Worm (Caenorhabditis elegans): ENCODE measurements around the gene Y54G2A.73.
A peak's percentile ranks its signal among the peaks of the same experiment; 100 is the strongest.

Y54G2A.73 gene

DNA sequence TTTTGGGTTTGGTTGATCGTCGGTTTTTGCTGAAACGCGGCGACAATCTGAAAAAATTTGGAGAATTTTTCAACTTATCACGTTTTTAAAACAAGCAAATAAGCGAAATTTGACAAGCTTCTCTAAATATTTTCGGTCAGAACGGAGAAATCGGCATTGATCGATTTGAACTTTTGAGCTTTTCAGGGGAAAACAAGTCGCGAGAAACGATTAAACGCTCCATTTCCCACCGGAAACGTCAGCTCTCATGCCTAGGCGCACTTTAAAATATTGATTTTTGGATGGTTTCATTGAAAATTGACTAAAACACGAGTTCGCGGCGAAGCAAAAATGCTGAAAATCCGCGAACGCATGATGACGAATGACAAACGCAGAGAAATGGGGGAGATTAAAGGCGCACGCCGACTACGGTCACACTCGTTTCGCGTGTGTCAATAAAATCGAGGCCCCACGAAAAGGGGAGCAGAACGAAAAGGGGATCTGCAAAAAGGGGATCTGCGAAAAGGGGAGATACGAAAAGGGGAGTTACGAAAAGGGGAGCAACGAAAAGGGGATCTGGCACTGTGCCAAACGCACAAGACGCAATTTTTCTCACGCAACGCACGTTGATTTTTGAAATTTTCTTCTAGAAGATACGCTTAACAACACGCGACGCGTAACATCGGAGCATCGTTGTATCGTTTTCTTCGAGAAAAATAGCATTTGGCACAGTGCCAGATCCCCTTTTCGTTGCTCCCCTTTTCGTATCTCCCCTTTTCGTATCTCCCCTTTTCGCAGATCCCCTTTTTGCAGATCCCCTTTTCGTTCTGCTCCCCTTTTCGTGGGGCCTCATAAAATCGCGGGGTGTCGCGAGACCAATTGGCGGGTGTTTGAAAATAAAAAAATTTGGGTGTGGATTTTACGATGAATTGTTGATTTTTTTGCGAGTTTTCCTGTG lies 41.6 kb upstream of the Y54G2A.73 start, which contains the start of gene eel-1 (continued):
- TF ChIP-seq fkh-4 (tag; optimal IDR thresholded peaks at IDR 0.05; ENCODE audit: borderline replicate concordance) (peak; percentile 87), tbx-2 (tag; optimal IDR thresholded peaks at IDR 0.05) (peak; percentile 95), efl-3 (GFP tag; optimal IDR thresholded peaks at IDR 0.05) (peak; percentile 40), nhr-237 (tag; optimal IDR thresholded peaks at IDR 0.05) (peak; percentile 54), fkh-8 (tag; optimal IDR thresholded peaks at IDR 0.05) (peak; percentile 92), mdl-1 (tag; optimal IDR thresholded peaks at IDR 0.05) (peak in 1 of 2 experiments; percentile 75), fkh-10 (GFP tag; optimal IDR thresholded peaks at IDR 0.05) (peak; percentile 86), fos-1 (tag; optimal IDR thresholded peaks at IDR 0.05) (peak; percentile 82), snu-23 (GFP tag; optimal IDR thresholded peaks at IDR 0.05) (peak; percentile 97), nhr-71 (tag; optimal IDR thresholded peaks at IDR 0.05) (peak; percentile 97), xbp-1 (tag; optimal IDR thresholded peaks at IDR 0.05) (peak; percentile 97), ceh-8 (GFP tag; optimal IDR thresholded peaks at IDR 0.05) (peak; percentile 91), mab-9 (GFP tag; IDR thresholded peaks at IDR 0.05) (peak; percentile 98), hlh-4 (tag; optimal IDR thresholded peaks at IDR 0.05) (peak; percentile 88), unc-86 (tag; optimal IDR thresholded peaks at IDR 0.05) (peak; percentile 97), swsn-7 (tag; optimal IDR thresholded peaks at IDR 0.05) (peak; percentile 96), irx-1 (tag; optimal IDR thresholded peaks at IDR 0.05) (peak; percentile 77), sox-4 (tag; optimal IDR thresholded peaks at IDR 0.05) (peak; percentile 94), nhr-90 (tag; optimal IDR thresholded peaks at IDR 0.05; ENCODE audit: poor library complexity) (peak; percentile 98)

DNA sequence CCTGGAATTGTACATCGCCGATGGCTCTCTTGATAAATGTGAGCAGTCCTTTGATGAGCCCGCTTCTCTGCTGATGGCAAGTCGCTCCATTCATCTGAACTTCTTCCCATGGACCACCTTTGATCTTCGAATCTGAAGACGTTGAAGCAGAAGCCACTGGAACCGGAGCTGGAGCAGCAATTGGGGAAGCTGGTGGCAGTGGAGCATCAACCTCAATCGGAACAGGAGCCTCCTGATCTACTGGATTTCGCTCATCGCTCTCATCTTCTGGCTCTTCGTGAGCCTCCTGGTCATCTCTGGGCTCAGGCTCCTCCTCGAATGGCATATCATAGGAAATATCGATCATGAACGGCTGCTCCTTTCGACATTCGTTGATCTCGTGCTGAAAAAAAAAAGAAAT lies 38.2 kb upstream of the Y54G2A.73 start:
- TF ChIP-seq lin-35 (GFP tag; optimal IDR thresholded peaks at IDR 0.05): no peak

DNA sequence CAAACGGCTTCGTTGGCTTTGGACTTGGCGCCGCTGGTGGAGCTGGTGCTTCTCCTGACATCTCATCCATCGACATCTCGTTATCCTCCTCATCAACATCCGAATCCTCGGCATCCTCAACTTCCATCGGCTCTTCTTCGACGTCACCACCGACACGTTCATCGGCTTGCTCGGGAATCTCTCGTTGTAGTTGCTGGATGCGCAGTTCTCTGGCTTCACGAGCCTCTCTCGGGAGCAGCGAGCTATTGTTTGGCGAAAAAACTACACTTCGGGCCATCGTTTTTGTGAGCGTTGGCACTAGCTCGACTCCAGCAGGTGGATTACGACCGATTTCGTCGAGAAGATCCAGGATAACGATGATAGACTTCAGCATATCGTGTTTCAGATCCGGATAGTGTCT lies 37.3 kb upstream of the Y54G2A.73 start:
- TF ChIP-seq pag-3 (tag; optimal IDR thresholded peaks at IDR 0.05; ENCODE audit: borderline replicate concordance, insufficient read depth) (no peak), zip-4 (GFP tag; optimal IDR thresholded peaks at IDR 0.05) (no peak), lin-14 (GFP tag; optimal IDR thresholded peaks at IDR 0.05) (no peak), mdl-1 (tag; optimal IDR thresholded peaks at IDR 0.05) (no peak), mab-9 (GFP tag; IDR thresholded peaks at IDR 0.05) (no peak), lin-35 (GFP tag; optimal IDR thresholded peaks at IDR 0.05) (no peak)

DNA sequence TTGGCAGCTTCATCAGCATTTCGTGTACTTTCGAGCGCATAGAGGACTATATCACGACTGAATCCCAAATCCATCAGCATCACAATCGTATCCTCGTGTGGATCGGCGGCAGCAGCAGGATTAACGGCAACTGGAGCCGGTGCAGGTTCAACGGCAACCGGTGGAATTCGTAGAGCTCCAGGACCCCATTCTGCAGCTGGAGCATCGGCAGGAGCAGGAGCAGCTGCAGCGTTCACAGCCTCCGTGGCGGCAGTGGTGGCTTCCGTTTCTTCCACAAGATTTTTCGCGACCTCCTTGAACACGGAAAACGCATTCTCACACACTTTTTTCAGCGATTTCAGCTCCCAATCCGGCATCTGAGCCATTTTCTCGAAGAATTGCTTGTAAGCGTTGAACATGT lies 35.5 kb upstream of the Y54G2A.73 start:
- TF ChIP-seq ceh-82 (tag; optimal IDR thresholded peaks at IDR 0.05) (no peak), mef-2 (tag; optimal IDR thresholded peaks at IDR 0.05) (no peak), nhr-12 (tag; optimal IDR thresholded peaks at IDR 0.05) (no peak), elt-2 (tag; optimal IDR thresholded peaks at IDR 0.05) (no peak), pag-3 (tag; optimal IDR thresholded peaks at IDR 0.05; ENCODE audit: borderline replicate concordance, insufficient read depth) (no peak), snu-23 (GFP tag; optimal IDR thresholded peaks at IDR 0.05) (no peak), nhr-20 (tag; optimal IDR thresholded peaks at IDR 0.05) (no peak)

DNA sequence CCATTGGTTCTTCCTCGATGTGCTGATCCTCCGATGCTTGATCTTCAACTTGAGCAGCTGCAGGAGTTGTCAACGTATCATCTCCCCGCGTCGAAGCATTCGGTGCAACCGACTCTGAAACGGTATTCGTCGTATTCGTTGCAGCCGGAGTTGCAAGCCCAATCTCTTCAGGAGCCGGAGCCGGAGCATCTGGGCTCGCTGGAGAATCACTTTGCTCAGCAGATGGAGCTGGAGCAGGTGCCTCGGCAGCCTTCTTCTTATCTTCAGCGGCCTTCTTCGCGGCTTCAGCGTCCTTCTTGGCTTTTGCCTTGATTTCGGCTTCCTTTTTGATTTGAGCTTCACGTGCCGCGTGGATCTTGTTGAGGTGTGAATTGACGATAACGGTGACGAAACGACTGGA lies 30.0 kb upstream of the Y54G2A.73 start:
- TF ChIP-seq pqm-1 (tag; optimal IDR thresholded peaks at IDR 0.05): no peak
- no peak for TF ChIP-seq isw-1 (GFP tag; IDR thresholded peaks at IDR 0.05)
- no peak for TF ChIP-seq unc-98 (GFP tag; IDR thresholded peaks at IDR 0.05)
- no peak for TF ChIP-seq nhr-28 (tag; optimal IDR thresholded peaks at IDR 0.05)
- TF ChIP-seq Y116A8C.19 (tag; optimal IDR thresholded peaks at IDR 0.05; ENCODE audit: borderline replicate concordance): no peak
- TF ChIP-seq xbp-1 (tag; optimal IDR thresholded peaks at IDR 0.05): no peak
- no peak for TF ChIP-seq nhr-12 (tag; optimal IDR thresholded peaks at IDR 0.05)
- TF ChIP-seq nhr-237 (tag; optimal IDR thresholded peaks at IDR 0.05): no peak
- no peak for TF ChIP-seq sox-4 (tag; optimal IDR thresholded peaks at IDR 0.05)
- TF ChIP-seq F16B12.6 (tag; optimal IDR thresholded peaks at IDR 0.05): no peak
- TF ChIP-seq ceh-63 (GFP tag; optimal IDR thresholded peaks at IDR 0.05): no peak

Measured in whole organism, L1 larva.